Fruit fly (Drosophila melanogaster) whole organism, embryonic: ENCODE data around the gene rno.

Experiments used
- CG10462 ChIP-seq: fragments of 200-800 bp; sonication (Bioruptor generic); optimal IDR thresholded peaks from 2 replicates; lab custom pipeline; 2016; ENCODE audit warnings: missing biosample characterization, missing genetic modification characterization
- CG11723 ChIP-seq: fragments of 200-800 bp; sonication (Bioruptor generic); optimal IDR thresholded peaks from 2 replicates; lab custom pipeline; 2017; ENCODE audit warnings: missing biosample characterization, mild to moderate bottlenecking, missing genetic modification characterization
- CG12769 ChIP-seq: fragments of 200-800 bp; sonication (Bioruptor generic); optimal IDR thresholded peaks from 2 replicates; lab custom pipeline; 2019; ENCODE audit warnings: missing biosample characterization, mild to moderate bottlenecking, missing genetic modification characterization, moderate library complexity
- CG13424 ChIP-seq: fragments of 200-800 bp; sonication (Bioruptor generic); optimal IDR thresholded peaks from 2 replicates; lab custom pipeline; 2019; ENCODE audit warnings: missing biosample characterization, mild to moderate bottlenecking, missing genetic modification characterization, moderate library complexity
- CG14667 ChIP-seq: fragments of 200-800 bp; sonication (Bioruptor generic); IDR thresholded peaks from 2 replicates; pipeline ENCODE4 v1.3.6; 2022; ENCODE audit warnings: missing biosample characterization, missing genetic modification characterization
- CG16779 ChIP-seq: fragments of 200-800 bp; sonication (Bioruptor generic); IDR thresholded peaks from 2 replicates; pipeline ENCODE4 v1.3.6; 2022; ENCODE audit warnings: missing biosample characterization, missing genetic modification characterization
- CG18619 ChIP-seq: fragments of 200-800 bp; sonication (Bioruptor generic); optimal IDR thresholded peaks from 3 replicates; lab custom pipeline; 2017; ENCODE audit warnings: missing biosample characterization, mild to moderate bottlenecking, missing genetic modification characterization
- CG34376 ChIP-seq: fragments of 200-800 bp; sonication (Bioruptor generic); optimal IDR thresholded peaks from 2 replicates; lab custom pipeline; 2018; ENCODE audit warnings: missing biosample characterization, mild to moderate bottlenecking, missing genetic modification characterization
- CG3726 ChIP-seq: fragments of 200-800 bp; sonication (Bioruptor generic); IDR thresholded peaks from 3 replicates; pipeline ENCODE4, ENCODE4 v1.3.6; 2022; ENCODE audit warnings: missing biosample characterization, missing genetic modification characterization
- CG4328 ChIP-seq: fragments of 200-800 bp; sonication (Bioruptor generic); optimal IDR thresholded peaks from 3 replicates; lab custom pipeline; 2017; ENCODE audit warnings: missing biosample characterization, missing genetic modification reagents, missing genetic modification characterization
- CG4707 ChIP-seq: fragments of 200-800 bp; sonication (Bioruptor generic); optimal IDR thresholded peaks from 2 replicates; lab custom pipeline; 2018; ENCODE audit warnings: missing biosample characterization, mild to moderate bottlenecking, missing genetic modification characterization, moderate library complexity
- CG6272 ChIP-seq: fragments of 200-800 bp; sonication (Bioruptor generic); IDR thresholded peaks from 2 replicates; pipeline ENCODE4 v1.3.6; 2022; ENCODE audit warnings: missing biosample characterization, missing genetic modification characterization
- CG7745 ChIP-seq: fragments of 200-800 bp; sonication (Bioruptor generic); optimal IDR thresholded peaks from 2 replicates; lab custom pipeline; 2018; ENCODE audit warnings: missing biosample characterization, mild to moderate bottlenecking, missing genetic modification characterization, moderate library complexity
- CG7987 ChIP-seq: fragments of 200-800 bp; sonication (Bioruptor generic); optimal IDR thresholded peaks from 2 replicates; lab custom pipeline; 2018; ENCODE audit warnings: missing biosample characterization, mild to moderate bottlenecking, missing genetic modification characterization, moderate library complexity
- CkIIα-i1 ChIP-seq: fragments of 200-800 bp; sonication (Bioruptor generic); IDR thresholded peaks from 2 replicates; pipeline ENCODE4 v1.3.6; 2022; ENCODE audit warnings: missing biosample characterization, missing genetic modification characterization
- D19A ChIP-seq: fragments of 200-800 bp; optimal IDR thresholded peaks from 3 replicates; lab custom pipeline; 2019; ENCODE audit warnings: missing biosample characterization, mild to moderate bottlenecking, missing genetic modification characterization, moderate library complexity
- Dip2 ChIP-seq: fragments of 200-800 bp; sonication (Bioruptor generic); IDR thresholded peaks from 2 replicates; pipeline ENCODE4 v1.3.6; 2022; ENCODE audit warnings: missing biosample characterization, missing genetic modification characterization
- GATAe ChIP-seq: fragments of 200-800 bp; sonication (Bioruptor generic); conservative IDR thresholded peaks from 2 replicates; pipeline ENCODE4 v1.3.6; 2022; ENCODE audit warnings: missing biosample characterization, missing genetic modification characterization
- HmgZ ChIP-seq: fragments of 200-800 bp; sonication (Bioruptor generic); optimal IDR thresholded peaks from 2 replicates; lab custom pipeline; 2018; ENCODE audit warnings: missing biosample characterization, mild to moderate bottlenecking, missing genetic modification characterization
- Hr39 ChIP-seq: fragments of >200 bp; optimal IDR thresholded peaks from 2 replicates; lab custom pipeline; 2017
- Med ChIP-seq: fragments of 200-800 bp; sonication (Bioruptor generic); peaks from one replicate; lab custom pipeline; 2016; ENCODE audit warnings: missing biosample characterization, missing genetic modification characterization, mild to moderate bottlenecking, inconsistent platforms, moderate library complexity
- Nf-YB ChIP-seq: fragments of 200-800 bp; sonication (Bioruptor generic); optimal IDR thresholded peaks from 3 replicates; lab custom pipeline; 2019; ENCODE audit warnings: missing biosample characterization, mild to moderate bottlenecking, missing genetic modification characterization, moderate library complexity
- Ravus ChIP-seq: fragments of 200-800 bp; sonication (Bioruptor generic); IDR thresholded peaks from 2 replicates; pipeline ENCODE4 v1.3.6; 2022; ENCODE audit warnings: missing biosample characterization, missing genetic modification characterization
- chinmo ChIP-seq: fragments of 200-800 bp; sonication (Bioruptor generic); IDR thresholded peaks from 4 replicates; pipeline ENCODE4 v1.3.6; 2022; ENCODE audit warnings: missing biosample characterization, missing genetic modification characterization; ENCODE audit not compliant: partially characterized antibody
- ci ChIP-seq: fragments of 200-800 bp; sonication (Bioruptor generic); IDR thresholded peaks from 3 replicates; pipeline ENCODE4 v1.3.6; 2022; ENCODE audit warnings: missing biosample characterization, missing genetic modification characterization
- dmrt11E ChIP-seq: fragments of 200-800 bp; sonication (Bioruptor generic); optimal IDR thresholded peaks from 3 replicates; lab custom pipeline; 2018; ENCODE audit warnings: missing biosample characterization, mild to moderate bottlenecking, missing genetic modification characterization, moderate library complexity
- exex ChIP-seq: fragments of 200-800 bp; sonication (Bioruptor generic); optimal IDR thresholded peaks from 4 replicates; lab custom pipeline; 2018; ENCODE audit warnings: missing biosample characterization, mild to moderate bottlenecking, missing genetic modification characterization, moderate library complexity
- grn ChIP-seq: fragments of 200-800 bp; sonication (Bioruptor generic); optimal IDR thresholded peaks from 3 replicates; lab custom pipeline; 2017; ENCODE audit warnings: missing biosample characterization, missing genetic modification characterization
- insv ChIP-seq, 2 experiments: fragments of 200-800 bp; sonication (Bioruptor generic); optimal IDR thresholded peaks; 3 replicates each; lab custom pipeline; 2016 to 2018; ENCODE audit warnings: missing biosample characterization in 2 of 2, missing genetic modification characterization in 2 of 2
- lola ChIP-seq, 3 experiments: fragments of >200 bp in 2 of 3; fragments of 200-800 bp in 1 of 3; sonication (Bioruptor generic) in 1 of 3; optimal IDR thresholded peaks; 2 replicates each; lab custom pipeline; 2017 to 2019; ENCODE audit warnings: missing biosample characterization in 3 of 3, missing genetic modification characterization in 3 of 3, mild to moderate bottlenecking in 1 of 3, moderate library complexity in 1 of 3
- luna ChIP-seq: fragments of 200-800 bp; sonication (Bioruptor generic); optimal IDR thresholded peaks from 2 replicates; lab custom pipeline; 2016; ENCODE audit warnings: missing biosample characterization, missing genetic modification characterization
- maf-S ChIP-seq: fragments of 200-800 bp; sonication (Bioruptor generic); optimal IDR thresholded peaks from 2 replicates; lab custom pipeline; 2016; ENCODE audit warnings: missing biosample characterization, missing genetic modification characterization
- mirr ChIP-seq: fragments of 200-800 bp; sonication (Bioruptor generic); optimal IDR thresholded peaks from 3 replicates; lab custom pipeline; 2018; ENCODE audit warnings: missing biosample characterization, mild to moderate bottlenecking, missing genetic modification characterization
- scrt ChIP-seq: fragments of 200-800 bp; sonication (Bioruptor generic); optimal IDR thresholded peaks from 2 replicates; lab custom pipeline; 2018; ENCODE audit warnings: missing biosample characterization, mild to moderate bottlenecking, missing genetic modification characterization, moderate library complexity
- sd ChIP-seq: fragments of 200-800 bp; sonication (Bioruptor generic); optimal IDR thresholded peaks from 3 replicates; lab custom pipeline; 2018; ENCODE audit warnings: missing biosample characterization, mild to moderate bottlenecking, missing genetic modification characterization, moderate library complexity
- sens ChIP-seq: fragments of 200-800 bp; sonication (Bioruptor generic); peaks from one replicate; lab custom pipeline; 2016; ENCODE audit warnings: missing biosample characterization, missing genetic modification characterization
- sens-2 ChIP-seq: fragments of 200-800 bp; sonication (Bioruptor generic); IDR thresholded peaks from 2 replicates; pipeline ENCODE4 v1.3.6; 2022; ENCODE audit warnings: missing biosample characterization, missing genetic modification characterization
- ssp ChIP-seq: fragments of 200-800 bp; sonication (Bioruptor generic); IDR thresholded peaks from 2 replicates; pipeline ENCODE4 v1.3.6; 2022; ENCODE audit warnings: missing biosample characterization, missing genetic modification characterization
- sug ChIP-seq: fragments of 200-800 bp; optimal IDR thresholded peaks from 2 replicates; lab custom pipeline; 2019; ENCODE audit warnings: missing biosample characterization, mild to moderate bottlenecking, missing genetic modification characterization, moderate library complexity
- tup ChIP-seq: fragments of 200-800 bp; sonication (Bioruptor generic); optimal IDR thresholded peaks from 2 replicates; lab custom pipeline; 2016; ENCODE audit warnings: missing biosample characterization, mild to moderate bottlenecking, missing genetic modification characterization, moderate library complexity
- twi ChIP-seq: fragments of 200-800 bp; optimal IDR thresholded peaks from 2 replicates; lab custom pipeline; 2019; ENCODE audit warnings: missing biosample characterization, mild to moderate bottlenecking, missing genetic modification characterization, moderate library complexity
- vnd ChIP-seq: fragments of 200-800 bp; sonication (Bioruptor generic); IDR thresholded peaks from 3 replicates; pipeline ENCODE4 v1.3.6; 2022; ENCODE audit warnings: missing biosample characterization, missing genetic modification characterization; ENCODE audit not compliant: partially characterized antibody
- zen ChIP-seq: fragments of 200-800 bp; sonication (Bioruptor generic); optimal IDR thresholded peaks from 3 replicates; lab custom pipeline; 2018; ENCODE audit warnings: missing biosample characterization, mild to moderate bottlenecking, missing genetic modification characterization, moderate library complexity
- zfh2 ChIP-seq: fragments of 200-800 bp; sonication (Bioruptor generic); optimal IDR thresholded peaks from 2 replicates; lab custom pipeline; 2016; ENCODE audit warnings: missing biosample characterization, missing genetic modification characterization

rno gene

DNA sequence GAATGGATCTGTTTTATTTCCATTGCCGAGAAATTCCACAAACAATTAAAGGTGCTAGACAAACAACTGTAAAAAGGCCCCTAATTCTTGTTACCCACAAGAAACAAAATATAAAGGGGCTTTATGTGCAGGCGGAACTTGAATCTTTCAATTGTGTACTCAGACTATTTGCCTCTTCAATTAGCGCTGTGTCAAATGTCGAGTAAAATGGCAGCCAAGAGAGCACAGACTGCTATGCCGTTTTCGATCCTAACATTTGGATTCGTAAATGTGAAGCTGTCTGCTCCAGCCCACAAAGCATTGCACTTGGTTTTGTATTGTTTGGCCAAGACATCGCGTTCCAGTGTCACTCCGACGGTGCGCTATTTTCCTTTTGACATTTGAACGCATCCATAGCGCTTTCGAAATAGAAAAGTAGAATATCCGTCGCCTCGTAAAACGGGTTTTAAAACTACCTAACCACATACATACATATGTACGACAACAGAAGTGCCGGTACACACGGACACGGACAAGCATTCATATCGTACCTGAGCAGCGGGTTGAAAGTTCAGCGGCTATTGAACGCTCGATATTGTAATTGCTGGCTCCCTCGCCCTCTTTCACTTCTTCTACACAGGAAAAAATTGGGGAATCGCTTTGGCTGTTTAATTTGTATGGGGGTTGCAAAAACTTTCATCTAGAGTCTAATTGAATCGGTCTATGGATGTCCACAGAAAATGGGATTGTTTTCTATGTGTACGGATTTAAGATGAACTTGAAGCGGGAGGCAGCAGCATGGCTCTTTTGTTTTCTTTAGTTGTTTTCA, 33.4 kb downstream of the rno start (continued):
- no peak for TF ChIP-seq CG4707 (GFP tag; lab: Kevin White, UChicago)

DNA sequence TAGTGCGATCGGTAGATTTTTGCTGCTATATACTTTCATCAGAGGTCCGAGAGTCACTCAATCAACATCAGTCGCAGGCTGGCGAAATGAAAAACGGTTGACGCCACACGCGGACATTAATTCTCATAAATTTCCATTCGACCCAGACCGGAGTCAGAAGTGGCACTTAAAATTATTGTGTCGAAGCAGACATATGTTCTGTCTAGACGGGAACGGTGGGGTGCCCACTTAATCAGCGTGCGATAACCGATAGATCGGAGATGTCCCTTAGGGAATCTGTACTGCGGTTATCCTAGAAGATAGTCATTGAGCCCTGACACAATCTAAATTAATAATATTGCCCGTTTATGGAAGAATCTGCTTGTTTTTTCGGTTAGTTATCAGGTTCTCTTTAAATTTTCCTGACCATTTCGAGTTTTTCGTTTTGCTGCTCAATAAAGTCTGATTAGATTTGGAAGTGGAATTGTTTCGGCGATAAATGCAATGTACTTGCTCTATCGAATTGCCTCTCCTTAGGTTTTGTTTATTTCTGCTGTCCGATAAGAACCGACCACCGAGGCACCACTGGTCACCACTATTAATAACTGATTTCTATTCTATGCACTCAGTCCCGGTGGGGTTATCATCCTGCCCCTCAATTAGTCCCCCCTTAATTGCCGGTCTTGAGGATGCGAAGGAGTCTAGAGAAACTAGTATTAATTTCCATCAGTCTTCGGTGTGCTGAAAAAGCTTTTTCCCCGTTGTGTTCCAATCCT, 37.6 kb downstream of the rno start:
- TF ChIP-seq maf-S (GFP tag; lab: Kevin White, UChicago): no peak
- peak; percentile 39; the same call in 1 of the 2 replicates for TF ChIP-seq GATAe (GFP tag; lab: Robert Waterston, UW)
- peak; percentile 33 for TF ChIP-seq sd
- TF ChIP-seq CG14667 (GFP tag; lab: Robert Waterston, UW): no peak
- no peak for TF ChIP-seq D19A
- no peak for TF ChIP-seq sens-2 (GFP tag; lab: Robert Waterston, UW)
- peak; percentile 82 for TF ChIP-seq exex (tag; lab: Kevin White, UChicago)
- no peak for TF ChIP-seq CG13424 (tag; lab: Kevin White, UChicago)
- peak; percentile 84 for TF ChIP-seq sug
- peak; percentile 45 for TF ChIP-seq CG34376 (GFP tag; lab: Kevin White, UChicago)
- peak in 1 of 2 experiments; percentile 83 for TF ChIP-seq insv (GFP tag; optimal IDR thresholded peaks at IDR 0.05; lab: Kevin White, UChicago)
- TF ChIP-seq vnd (GFP tag; lab: Robert Waterston, UW): 0 out of 3 replicates have a peak, but pooled peaks have one; percentile 24
- no peak for TF ChIP-seq tup
- peak; percentile 86 for TF ChIP-seq grn (GFP tag; lab: Kevin White, UChicago)
- peak; percentile 88 for TF ChIP-seq twi (tag; lab: Kevin White, UChicago)
- peak; percentile 64 for TF ChIP-seq Med (GFP tag; lab: Kevin White, UChicago)
- TF ChIP-seq CG12769 (tag; lab: Kevin White, UChicago): peak; percentile 2
- peak; percentile 69 for TF ChIP-seq CG7745 (tag; lab: Kevin White, UChicago)
- no peak for TF ChIP-seq zfh2 (GFP tag; lab: Kevin White, UChicago)
- peak; percentile 68 for TF ChIP-seq mirr (GFP tag; lab: Kevin White, UChicago)
- TF ChIP-seq chinmo (GFP tag; lab: Robert Waterston, UW): 0 out of 4 replicates have a peak, but pooled peaks have one; percentile 63
- TF ChIP-seq CG18619 (GFP tag; lab: Kevin White, UChicago): no peak
- peak in 1 of 3 experiments; percentile 1 for TF ChIP-seq lola (GFP tag; optimal IDR thresholded peaks at IDR 0.05; lab: Kevin White, UChicago)
- TF ChIP-seq sens (GFP tag; lab: Kevin White, UChicago): peak; percentile 69
- TF ChIP-seq CG6272 (GFP tag; lab: Robert Waterston, UW): no peak
- TF ChIP-seq zen (tag; lab: Kevin White, UChicago): peak; percentile 79
- 0 out of 3 replicates have a peak, but pooled peaks have one; percentile 18 for TF ChIP-seq ci (GFP tag; lab: Robert Waterston, UW)
- TF ChIP-seq, all 482 proteins: peak for 18

DNA sequence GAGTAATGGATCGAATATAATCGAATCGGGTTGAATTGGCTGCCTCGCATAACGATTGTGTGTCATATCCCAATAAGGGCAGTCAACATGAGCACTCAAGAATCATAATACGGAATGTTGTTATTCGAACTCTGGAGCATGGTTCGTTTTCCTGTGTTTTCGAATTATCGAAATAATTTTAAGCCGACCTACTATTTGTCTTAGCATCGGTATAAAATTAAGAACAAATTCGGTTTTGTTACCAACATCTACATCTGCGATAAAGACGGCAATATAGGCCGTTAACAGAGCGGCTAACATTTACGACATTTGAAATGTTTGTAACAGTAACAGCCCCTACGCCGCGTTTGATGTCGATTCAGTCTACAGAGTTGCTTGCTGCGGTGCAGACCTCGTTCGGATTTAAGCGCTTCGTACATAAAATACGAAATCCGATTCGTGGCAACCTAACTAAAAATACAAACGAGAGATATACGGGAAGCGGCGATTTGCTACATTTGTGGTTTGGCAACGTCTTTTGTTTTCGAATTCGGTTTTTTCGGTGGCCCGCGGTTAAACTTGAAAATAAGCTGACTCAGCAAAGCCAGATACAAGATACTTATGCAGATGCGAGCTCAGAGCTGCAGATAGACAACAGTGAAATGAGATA, 39.0 kb downstream of the rno start:
- TF ChIP-seq Hr39 (lab: Kevin White, UChicago): no peak
- no peak for TF ChIP-seq Nf-YB
- TF ChIP-seq luna: no peak
- TF ChIP-seq dmrt11E: no peak
- TF ChIP-seq CG7987 (GFP tag; lab: Kevin White, UChicago): peak; percentile 14
- TF ChIP-seq CkIIα-i1: no peak
- no peak for TF ChIP-seq CG11723 (GFP tag; lab: Kevin White, UChicago)
- no peak for TF ChIP-seq CG6272 (GFP tag; lab: Robert Waterston, UW)
- no peak for TF ChIP-seq ssp (GFP tag; lab: Robert Waterston, UW)
- TF ChIP-seq CG4328 (GFP tag; lab: Kevin White, UChicago): no peak
- TF ChIP-seq Ravus (GFP tag; lab: Robert Waterston, UW): no peak
- no peak for TF ChIP-seq Dip2
- TF ChIP-seq HmgZ (tag; lab: Kevin White, UChicago): peak; percentile 52
- TF ChIP-seq scrt (GFP tag; lab: Kevin White, UChicago): no peak
- TF ChIP-seq CG10462: no peak
- TF ChIP-seq CG3726: no peak
- no peak for TF ChIP-seq CG16779 (GFP tag; lab: Robert Waterston, UW)
- TF ChIP-seq exex (tag; lab: Kevin White, UChicago): peak; percentile 27
- peak; percentile 70 for TF ChIP-seq ci (GFP tag; lab: Robert Waterston, UW)
